Fruit fly (Drosophila melanogaster) whole organism, prepupa: ENCODE results near the gene CG18095.

Experiments used
- CG10631 ChIP-seq: fragments of 200-800 bp; sonication (Bioruptor generic); optimal IDR thresholded peaks from 2 replicates; lab custom pipeline; 2016; ENCODE audit warnings: missing biosample characterization, missing genetic modification characterization
- CG16779 ChIP-seq: fragments of 200-800 bp; sonication (Bioruptor generic); optimal IDR thresholded peaks from 3 replicates; lab custom pipeline; 2017; ENCODE audit warnings: missing biosample characterization, mild to moderate bottlenecking, missing genetic modification characterization
- CG34406 ChIP-seq: fragments of 200-800 bp; sonication (Bioruptor generic); optimal IDR thresholded peaks from 3 replicates; lab custom pipeline; 2016; ENCODE audit warnings: missing biosample characterization, missing genetic modification characterization
- Hr39 ChIP-seq: fragments of 200-800 bp; sonication (Bioruptor generic); optimal IDR thresholded peaks from 2 replicates; lab custom pipeline; 2016; ENCODE audit warnings: missing biosample characterization, missing genetic modification characterization
- Sox14 ChIP-seq: fragments of 200-800 bp; sonication (Bioruptor generic); optimal IDR thresholded peaks from 3 replicates; lab custom pipeline; 2016; ENCODE audit warnings: missing biosample characterization, missing genetic modification characterization
- Sox15 ChIP-seq: fragments of 200-800 bp; sonication (Bioruptor generic); optimal IDR thresholded peaks from 3 replicates; lab custom pipeline; 2016; ENCODE audit warnings: missing biosample characterization, missing genetic modification characterization
- fkh ChIP-seq: fragments of 200-800 bp; sonication (Bioruptor generic); optimal IDR thresholded peaks from 3 replicates; lab custom pipeline; 2017; ENCODE audit warnings: missing biosample characterization, mild to moderate bottlenecking, missing genetic modification characterization, moderate library complexity
- svp ChIP-seq: fragments of 200-800 bp; sonication (Bioruptor generic); peaks from one replicate; lab custom pipeline; 2016; ENCODE audit warnings: missing biosample characterization, missing genetic modification characterization

DNA sequence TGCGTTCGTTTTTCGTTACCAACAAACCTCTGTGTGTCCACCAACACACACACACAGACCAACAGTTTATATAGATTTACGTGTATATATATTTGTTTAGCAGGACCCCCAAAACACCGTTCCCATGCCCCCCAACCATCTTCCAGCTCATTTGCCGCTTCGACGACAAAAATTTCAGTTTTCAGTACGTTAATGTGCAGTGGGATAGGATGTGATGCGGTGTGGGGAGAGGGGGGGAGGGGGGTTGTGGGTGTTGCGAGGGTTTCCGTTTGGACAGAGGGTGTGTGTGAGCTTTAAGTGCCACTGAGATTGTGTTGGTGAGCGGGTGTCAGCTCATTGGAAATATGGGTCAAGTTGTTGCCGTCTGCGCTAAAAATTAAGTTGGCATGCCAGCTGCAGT, 23.6 kb upstream of the CG18095 start:
- TF ChIP-seq Sox15 (GFP tag; lab: Kevin White, UChicago) (no peak), fkh (GFP tag; lab: Kevin White, UChicago) (no peak), CG34406 (GFP tag; lab: Kevin White, UChicago) (no peak), Hr39 (GFP tag; lab: Kevin White, UChicago) (no peak), Sox14 (GFP tag; lab: Kevin White, UChicago) (no peak), CG10631 (GFP tag; lab: Kevin White, UChicago) (no peak), svp (GFP tag; lab: Kevin White, UChicago) (no peak), CG16779 (no peak)
